Worm (Caenorhabditis elegans) whole organism, L3 larva: ENCODE results near the gene R02D5.3.

ENCODE experiments used
- R02D3.7 ChIP-seq: fragments of 150-350 bp; optimal IDR thresholded peaks from 2 replicates; lab custom pipeline; 2014; ENCODE audit warnings: missing biosample characterization, missing genetic modification characterization
- aly-2 ChIP-seq: fragments of 150-350 bp; optimal IDR thresholded peaks from 2 replicates; lab custom pipeline; 2014; ENCODE audit warnings: missing biosample characterization, missing genetic modification characterization
- ama-1 ChIP-seq: fragments of 150-350 bp; optimal IDR thresholded peaks from 2 replicates; lab custom pipeline; 2018
- ceh-16 ChIP-seq: sonication (generic microtip); optimal IDR thresholded peaks from 2 replicates; lab custom pipeline; 2017; ENCODE audit warnings: missing biosample characterization, missing genetic modification characterization
- ceh-28 ChIP-seq: fragments of 150-350 bp; optimal IDR thresholded peaks from 2 replicates; lab custom pipeline; 2014; ENCODE audit warnings: missing biosample characterization, missing genetic modification reagents, missing genetic modification characterization
- ceh-82 ChIP-seq: fragments of 150-350 bp; optimal IDR thresholded peaks from 2 replicates; lab custom pipeline; 2014; ENCODE audit warnings: missing biosample characterization, missing genetic modification characterization
- daf-12 ChIP-seq: fragments of 150-350 bp; optimal IDR thresholded peaks from 2 replicates; lab custom pipeline; 2014; ENCODE audit warnings: missing biosample characterization, missing genetic modification reagents, missing genetic modification characterization
- egl-5 ChIP-seq: fragments of 150-350 bp; optimal IDR thresholded peaks from 2 replicates; lab custom pipeline; 2017; ENCODE audit warnings: missing biosample characterization, missing genetic modification reagents, missing genetic modification characterization, inconsistent platforms
- elt-1 ChIP-seq: fragments of 150-350 bp; optimal IDR thresholded peaks from 2 replicates; lab custom pipeline; 2014; ENCODE audit warnings: missing biosample characterization, missing genetic modification characterization
- elt-2 ChIP-seq: sonication (generic microtip); optimal IDR thresholded peaks from 2 replicates; lab custom pipeline; 2016; ENCODE audit warnings: missing genetic modification reagents, mild to moderate bottlenecking, missing genetic modification characterization, missing compliant biosample characterization
- elt-3 ChIP-seq, 3 experiments: fragments of 150-350 bp in 1 of 3; sonication (generic microtip) in 2 of 3; optimal IDR thresholded peaks; 2 replicates in 2 of 3; 4 replicates in 1 of 3; lab custom pipeline; 2014 to 2017; ENCODE audit warnings: missing biosample characterization in 3 of 3, missing genetic modification characterization in 3 of 3
- eor-1 ChIP-seq, 2 experiments: fragments of 150-350 bp; optimal IDR thresholded peaks; 2 replicates each; lab custom pipeline; 2014 to 2018; ENCODE audit warnings: missing biosample characterization in 2 of 2, missing genetic modification characterization in 2 of 2
- fkh-10 ChIP-seq: sonication (generic microtip); optimal IDR thresholded peaks from 2 replicates; lab custom pipeline; 2017; ENCODE audit warnings: missing biosample characterization, missing genetic modification reagents, missing genetic modification characterization
- fos-1 ChIP-seq: fragments of 150-350 bp; optimal IDR thresholded peaks from 2 replicates; lab custom pipeline; 2014; ENCODE audit warnings: missing biosample characterization, missing genetic modification characterization
- jun-1 ChIP-seq: fragments of 150-350 bp; optimal IDR thresholded peaks from 2 replicates; lab custom pipeline; 2014; ENCODE audit warnings: missing biosample characterization, missing genetic modification reagents, missing genetic modification characterization
- lin-15B ChIP-seq: fragments of 150-350 bp; optimal IDR thresholded peaks from 2 replicates; lab custom pipeline; 2014; ENCODE audit warnings: missing biosample characterization, missing genetic modification characterization
- lin-39 ChIP-seq: fragments of 150-350 bp; optimal IDR thresholded peaks from 2 replicates; lab custom pipeline; 2018; ENCODE audit warnings: missing biosample characterization, missing genetic modification reagents, missing genetic modification characterization
- mml-1 ChIP-seq: fragments of 150-350 bp; sonication (generic microtip); optimal IDR thresholded peaks from 3 replicates; lab custom pipeline; 2014; ENCODE audit warnings: missing biosample characterization, missing genetic modification characterization
- nhr-12 ChIP-seq: fragments of 150-350 bp; optimal IDR thresholded peaks from 2 replicates; lab custom pipeline; 2014; ENCODE audit warnings: missing biosample characterization, missing genetic modification characterization
- nhr-23 ChIP-seq: fragments of 150-350 bp; optimal IDR thresholded peaks from 2 replicates; lab custom pipeline; 2014; ENCODE audit warnings: missing biosample characterization, missing genetic modification reagents, missing genetic modification characterization
- nhr-237 ChIP-seq: fragments of 150-350 bp; optimal IDR thresholded peaks from 2 replicates; lab custom pipeline; 2014; ENCODE audit warnings: missing biosample characterization, missing genetic modification characterization
- nhr-25 ChIP-seq: sonication (generic microtip); optimal IDR thresholded peaks from 2 replicates; lab custom pipeline; 2017; ENCODE audit warnings: missing biosample characterization, missing genetic modification characterization
- nhr-28 ChIP-seq: fragments of 150-350 bp; optimal IDR thresholded peaks from 2 replicates; lab custom pipeline; 2014; ENCODE audit warnings: missing biosample characterization, missing genetic modification characterization
- nhr-43 ChIP-seq: sonication (generic microtip); optimal IDR thresholded peaks from 2 replicates; lab custom pipeline; 2016; ENCODE audit warnings: mild to moderate bottlenecking, missing genetic modification characterization, missing compliant biosample characterization; ENCODE audit not compliant: poor library complexity, severe bottlenecking
- nhr-67 ChIP-seq: fragments of 150-350 bp; optimal IDR thresholded peaks from 2 replicates; lab custom pipeline; 2014; ENCODE audit warnings: missing biosample characterization, missing genetic modification characterization
- nhr-76 ChIP-seq: fragments of 150-350 bp; sonication (generic microtip); optimal IDR thresholded peaks from 5 replicates; lab custom pipeline; 2014; ENCODE audit warnings: missing biosample characterization, missing genetic modification characterization
- nhr-77 ChIP-seq: fragments of 150-350 bp; optimal IDR thresholded peaks from 2 replicates; lab custom pipeline; 2014; ENCODE audit warnings: missing biosample characterization, missing genetic modification characterization
- pha-4 ChIP-seq: fragments of 150-350 bp; optimal IDR thresholded peaks from 2 replicates; lab custom pipeline; 2014; ENCODE audit warnings: missing biosample characterization, missing genetic modification reagents, missing genetic modification characterization
- pqm-1 ChIP-seq: fragments of 150-350 bp; optimal IDR thresholded peaks from 2 replicates; lab custom pipeline; 2017; ENCODE audit warnings: missing biosample characterization, missing genetic modification characterization, inconsistent platforms
- sea-2 ChIP-seq: fragments of 150-350 bp; sonication (generic microtip); optimal IDR thresholded peaks from 4 replicates; lab custom pipeline; 2014; ENCODE audit warnings: missing biosample characterization, missing genetic modification reagents, missing genetic modification characterization
- skn-1 ChIP-seq: fragments of 150-350 bp; optimal IDR thresholded peaks from 2 replicates; lab custom pipeline; 2014; ENCODE audit warnings: missing biosample characterization, missing genetic modification characterization
- snpc-4 ChIP-seq: fragments of 150-350 bp; optimal IDR thresholded peaks from 2 replicates; lab custom pipeline; 2014; ENCODE audit warnings: missing biosample characterization, missing genetic modification characterization
- unc-39 ChIP-seq: sonication (generic microtip); optimal IDR thresholded peaks from 4 replicates; lab custom pipeline; 2017; ENCODE audit warnings: missing biosample characterization, missing genetic modification characterization
- unc-62 ChIP-seq: fragments of 150-350 bp; sonication (generic microtip); optimal IDR thresholded peaks from 4 replicates; lab custom pipeline; 2014; ENCODE audit warnings: missing biosample characterization, missing genetic modification reagents, missing genetic modification characterization
- zag-1 ChIP-seq: fragments of 150-350 bp; optimal IDR thresholded peaks from 2 replicates; lab custom pipeline; 2014; ENCODE audit warnings: missing biosample characterization, missing genetic modification characterization

Gene R02D5.3

ce11 chrV:14464368-14464767 lies 18.6 kb upstream of the R02D5.3 start, which contains the start of gene F08H9.4:
TSS of gene F08H9.4 (minus strand) at chrV:14464428.
- TF ChIP-seq nhr-28 (no peak), pqm-1 (tag; lab: Kevin White, UChicago) (no peak), mml-1 (no peak), jun-1 (tag; lab: Kevin White, UChicago) (no peak), lin-39 (tag; lab: Kevin White, UChicago) (no peak), ceh-28 (tag; lab: Kevin White, UChicago) (no peak), R02D3.7 (tag; lab: Kevin White, UChicago) (no peak), nhr-67 (tag; lab: Kevin White, UChicago) (no peak), unc-62 (no peak), pha-4 (tag; lab: Kevin White, UChicago) (no peak), ceh-82 (no peak), nhr-76 (tag; lab: Kevin White, UChicago) (no peak), fkh-10 (GFP tag; lab: Kevin White, UChicago) (no peak), egl-5 (tag; lab: Kevin White, UChicago) (no peak), unc-39 (tag; lab: Kevin White, UChicago) (no peak), lin-15B (tag; lab: Kevin White, UChicago) (no peak)

DNA sequence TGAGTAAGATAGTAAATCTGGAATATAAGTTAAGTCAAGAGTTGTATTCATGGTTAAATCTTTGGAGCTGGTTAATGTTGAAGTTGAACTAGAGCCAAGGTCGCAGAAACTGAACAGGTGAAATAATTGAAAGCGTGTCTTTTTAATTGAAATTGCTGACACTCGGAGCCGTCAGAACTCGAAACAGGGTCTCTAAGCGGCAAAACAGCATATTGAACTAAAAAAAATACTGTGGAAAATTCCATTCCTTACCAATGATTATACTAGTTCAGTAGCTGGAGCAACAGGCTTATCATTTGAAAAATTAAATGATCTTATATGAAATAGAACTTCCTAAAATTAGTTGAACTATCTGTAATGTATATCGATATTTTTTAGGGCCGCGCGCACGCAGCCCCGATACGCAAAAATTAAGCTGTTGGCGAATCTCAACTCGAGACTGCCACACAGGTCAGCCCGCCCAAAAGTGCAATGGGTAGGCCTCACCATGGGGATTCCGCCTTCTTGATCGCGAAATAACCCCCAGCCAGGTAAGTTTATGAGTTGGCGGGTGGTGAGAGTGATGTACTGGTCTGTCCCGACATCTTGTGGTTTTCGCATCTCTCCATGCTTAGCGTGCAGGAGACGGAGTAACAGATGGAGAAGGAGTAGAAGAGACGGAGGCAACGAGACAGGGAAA lies 14.6 kb upstream of the R02D5.3 start, which contains the start of gene srz-97:
srz-97 (minus strand) TSS at position 51 of the 679 bp plus-strand sequence.
- TF ChIP-seq ama-1 (lab: Kevin White, UChicago) (no peak), aly-2 (no peak), lin-39 (tag; lab: Kevin White, UChicago) (no peak), snpc-4 (peak; percentile 97), ceh-16 (tag; lab: Kevin White, UChicago) (no peak), nhr-25 (tag; lab: Kevin White, UChicago) (peak; percentile 54), elt-2 (tag; lab: Kevin White, UChicago) (peak; percentile 47), elt-1 (tag; lab: Kevin White, UChicago) (no peak), unc-62 (no peak), eor-1 (tag; optimal IDR thresholded peaks at IDR 0.05; lab: Kevin White, UChicago) (no peak), skn-1 (tag; lab: Kevin White, UChicago) (no peak), zag-1 (tag; lab: Kevin White, UChicago) (no peak), nhr-237 (tag; lab: Kevin White, UChicago) (no peak), pqm-1 (tag; lab: Kevin White, UChicago) (peak; percentile 54), nhr-77 (tag; lab: Kevin White, UChicago) (peak; percentile 42), nhr-43 (tag; lab: Kevin White, UChicago) (peak; percentile 34), R02D3.7 (tag; lab: Kevin White, UChicago) (peak; percentile 36), fkh-10 (GFP tag; lab: Kevin White, UChicago) (no peak)

DNA sequence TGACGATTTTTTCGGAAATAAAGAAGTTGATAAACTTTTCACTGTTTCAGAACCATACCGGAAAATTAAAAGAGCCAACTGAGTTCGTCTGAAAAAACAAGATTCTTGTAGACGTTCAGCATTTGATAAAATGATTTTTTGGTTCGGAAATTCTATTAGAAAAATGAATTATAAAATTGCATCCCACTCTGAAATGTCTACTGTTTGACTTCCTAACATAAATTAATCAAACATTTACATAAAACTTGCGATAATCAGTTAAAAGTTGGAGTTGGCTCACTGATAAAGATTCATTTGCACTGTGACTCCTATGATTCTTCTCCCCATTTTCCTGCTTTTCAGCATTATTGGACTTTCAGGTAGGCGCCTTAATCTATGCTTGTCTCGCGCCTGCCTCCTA lies 14.0 kb upstream of the R02D5.3 start, which contains the start of gene clec-57:
clec-57 (plus strand) TSS at position 301 of the 400 bp plus-strand sequence.
- TF ChIP-seq sea-2 (GFP tag; lab: Kevin White, UChicago): no peak
- no peak for TF ChIP-seq nhr-12 (tag; lab: Kevin White, UChicago)
- no peak for TF ChIP-seq elt-3 (tag; optimal IDR thresholded peaks at IDR 0.05; lab: Kevin White, UChicago)
- no peak for TF ChIP-seq pha-4 (tag; lab: Kevin White, UChicago)
- no peak for TF ChIP-seq ceh-28 (tag; lab: Kevin White, UChicago)
- no peak for TF ChIP-seq nhr-23 (tag; lab: Kevin White, UChicago)
- TF ChIP-seq unc-62: no peak
- no peak for TF ChIP-seq nhr-77 (tag; lab: Kevin White, UChicago)
- no peak for TF ChIP-seq skn-1 (tag; lab: Kevin White, UChicago)
- no peak for TF ChIP-seq nhr-76 (tag; lab: Kevin White, UChicago)
- TF ChIP-seq daf-12 (tag; lab: Kevin White, UChicago): no peak
- no peak for TF ChIP-seq egl-5 (tag; lab: Kevin White, UChicago)
- TF ChIP-seq jun-1 (tag; lab: Kevin White, UChicago): no peak
- no peak for TF ChIP-seq nhr-237 (tag; lab: Kevin White, UChicago)

- TF ChIP-seq nhr-25 (tag; lab: Kevin White, UChicago) (no peak), snpc-4 (no peak), pqm-1 (tag; lab: Kevin White, UChicago) (no peak), fos-1 (tag; lab: Kevin White, UChicago) (no peak), fkh-10 (GFP tag; lab: Kevin White, UChicago) (no peak), pha-4 (tag; lab: Kevin White, UChicago) (no peak), nhr-76 (tag; lab: Kevin White, UChicago) (no peak), nhr-237 (tag; lab: Kevin White, UChicago) (no peak), ama-1 (lab: Kevin White, UChicago) (no peak), aly-2 (no peak)
- TF ChIP-seq, all 47 proteins: peak for 0
Measured at ce11 chrV:14472229-14472628, 10.7 kb upstream of the R02D5.3 start, which contains the start of gene clec-227. TSS of gene clec-227 (plus strand) at chrV:14472529.
